Worm (Caenorhabditis elegans): ENCODE data around the gene cpin-1.

cpin-1 gene

DNA sequence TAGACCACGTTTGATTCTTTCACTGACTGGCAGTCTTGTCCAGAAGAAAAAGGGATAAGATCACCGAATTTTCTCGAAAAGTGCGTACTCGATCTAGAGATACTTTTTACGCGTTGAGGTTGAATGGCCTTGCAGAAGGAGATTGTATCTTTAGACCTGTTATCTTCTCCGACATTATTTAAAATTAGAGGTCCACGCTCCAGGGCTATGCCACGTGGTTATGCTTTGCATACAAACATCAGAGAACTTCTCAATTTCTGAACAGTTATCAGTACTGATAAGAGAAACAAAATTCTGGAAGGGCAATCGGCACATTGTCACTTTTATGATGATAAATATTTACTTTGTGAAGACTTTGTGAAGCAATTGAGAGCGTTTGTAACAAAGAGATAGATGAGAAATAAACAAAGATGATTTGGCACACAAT lies 8.4 kb upstream of the cpin-1 start (continued):
- no peak for TF ChIP-seq duxl-1 (tag; optimal IDR thresholded peaks at IDR 0.05; ENCODE audit: poor library complexity)
- TF ChIP-seq tra-1 (GFP tag; IDR thresholded peaks at IDR 0.05): peak; percentile 69; the same call in 1 of the 2 replicates
- peak; percentile 96 for TF ChIP-seq dve-1 (tag; optimal IDR thresholded peaks at IDR 0.05; ENCODE audit: insufficient read depth)
- no peak for TF ChIP-seq aly-2 (tag; optimal IDR thresholded peaks at IDR 0.05)
- peak in 1 of 2 experiments; percentile 19 for TF ChIP-seq hif-1 (tag; optimal IDR thresholded peaks at IDR 0.05)
- peak; percentile 74 for TF ChIP-seq nhr-77 (tag; optimal IDR thresholded peaks at IDR 0.05)
- TF ChIP-seq nhr-6 (tag; optimal IDR thresholded peaks at IDR 0.05): peak; percentile 60
- TF ChIP-seq cey-2 (tag; optimal IDR thresholded peaks at IDR 0.05; ENCODE audit: borderline replicate concordance, insufficient read depth): peak; percentile 68
- peak; percentile 59 for TF ChIP-seq pha-4 (GFP tag; IDR thresholded peaks at IDR 0.05)
- peak; percentile 78 for TF ChIP-seq pha-4 (tag; optimal IDR thresholded peaks at IDR 0.05)
- TF ChIP-seq ceh-62 (tag; optimal IDR thresholded peaks at IDR 0.05): no peak
- TF ChIP-seq hlh-11 (tag; optimal IDR thresholded peaks at IDR 0.05): peak; percentile 90
- no peak for TF ChIP-seq ztf-11 (tag; optimal IDR thresholded peaks at IDR 0.05)
- TF ChIP-seq zfp-2 (tag; optimal IDR thresholded peaks at IDR 0.05): no peak
- no peak for TF ChIP-seq daf-8 (GFP tag; IDR thresholded peaks at IDR 0.05)
- TF ChIP-seq nhr-111 (GFP tag; optimal IDR thresholded peaks at IDR 0.05): no peak
- TF ChIP-seq nhr-10 (tag; optimal IDR thresholded peaks at IDR 0.05): peak; percentile 49
- no peak for TF ChIP-seq nhr-76 (tag; optimal IDR thresholded peaks at IDR 0.05)
- peak; percentile 83 for TF ChIP-seq nhr-48 (tag; optimal IDR thresholded peaks at IDR 0.05)
- TF ChIP-seq hlh-30 (tag; optimal IDR thresholded peaks at IDR 0.05; ENCODE audit: insufficient read depth): peak; percentile 76
- TF ChIP-seq mdl-1 (tag; optimal IDR thresholded peaks at IDR 0.05): peak in 1 of 2 experiments; percentile 88
- peak; percentile 9; the same call in 1 of the 2 replicates for TF ChIP-seq ceh-20 (GFP tag; IDR thresholded peaks at IDR 0.05)
- TF ChIP-seq nhr-11 (tag; optimal IDR thresholded peaks at IDR 0.05): peak; percentile 15
- no peak for TF ChIP-seq F37D6.2 (tag; optimal IDR thresholded peaks at IDR 0.05)
- TF ChIP-seq D1046.2 (GFP tag; IDR thresholded peaks at IDR 0.05): no peak
- peak; percentile 90 for TF ChIP-seq aha-1 (tag)
- peak; percentile 92 for TF ChIP-seq mxl-3 (GFP tag; optimal IDR thresholded peaks at IDR 0.05)
- peak; percentile 86 for TF ChIP-seq nhr-102 (tag; optimal IDR thresholded peaks at IDR 0.05)
- peak; percentile 58 for TF ChIP-seq T20F7.1 (GFP tag; optimal IDR thresholded peaks at IDR 0.05)
- TF ChIP-seq zfp-3 (GFP tag; conservative IDR thresholded peaks at IDR 0.05): peak; percentile 75; the same call in 1 of the 2 replicates
- TF ChIP-seq lin-1 (GFP tag; IDR thresholded peaks at IDR 0.05): 0 out of 2 replicates have a peak, but pooled peaks have one; percentile 8
- no peak for TF ChIP-seq egl-27 (tag; optimal IDR thresholded peaks at IDR 0.05)
- TF ChIP-seq F10B5.3 (tag; optimal IDR thresholded peaks at IDR 0.05): no peak
- TF ChIP-seq lim-7 (GFP tag; IDR thresholded peaks at IDR 0.05): no peak
- TF ChIP-seq lsy-2 (tag; optimal IDR thresholded peaks at IDR 0.05): peak in 1 of 2 experiments; percentile 69
- TF ChIP-seq zip-11 (GFP tag; IDR thresholded peaks at IDR 0.05): no peak
- no peak for TF ChIP-seq ceh-82 (tag; optimal IDR thresholded peaks at IDR 0.05)
- TF ChIP-seq sdz-12 (GFP tag; optimal IDR thresholded peaks at IDR 0.05): peak; percentile 29

DNA sequence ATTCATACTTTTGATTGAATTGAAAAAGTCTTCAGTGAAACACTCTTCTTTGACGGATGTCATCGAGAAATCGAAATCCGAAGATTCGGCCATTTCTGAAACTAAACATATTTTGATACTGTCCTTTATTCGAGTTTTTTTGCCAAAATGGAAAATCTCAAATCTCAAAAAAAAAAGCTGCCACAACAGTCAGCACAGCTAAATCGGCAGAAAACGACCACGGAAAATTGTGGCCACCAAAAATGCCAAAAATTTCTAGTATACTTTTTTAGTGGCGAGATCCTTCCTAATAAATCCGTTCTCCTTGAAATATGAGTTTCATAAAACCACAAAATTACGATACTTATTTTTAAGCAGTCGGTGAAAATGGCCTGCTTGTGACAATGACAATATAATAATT lies 6.5 kb upstream of the cpin-1 start, which contains the start of gene F38E11.9:
F38E11.9 (minus strand) TSS at position 101 of the 400 bp plus-strand sequence.
- TF ChIP-seq mxl-2 (GFP tag; conservative IDR thresholded peaks at IDR 0.05) (no peak), cey-2 (tag; optimal IDR thresholded peaks at IDR 0.05; ENCODE audit: borderline replicate concordance, insufficient read depth) (no peak), egl-27 (tag; optimal IDR thresholded peaks at IDR 0.05) (no peak), rbr-2 (tag; optimal IDR thresholded peaks at IDR 0.05) (no peak), attf-4 (tag; optimal IDR thresholded peaks at IDR 0.05) (no peak), zag-1 (tag; optimal IDR thresholded peaks at IDR 0.05) (no peak), Y48G9A.11 (GFP tag; IDR thresholded peaks at IDR 0.05) (no peak), madf-5 (GFP tag; IDR thresholded peaks at IDR 0.05) (no peak)
